Fruit fly (Drosophila melanogaster): Measurements from ENCODE around the gene CG45263.

CG45263 gene

dm6 chr3R:8329628-8330027 lies 147.8 kb downstream of the CG45263 start:
- TF ChIP-seq CG4282 (GFP tag; optimal IDR thresholded peaks at IDR 0.05) (no peak), tgo (GFP tag; IDR thresholded peaks at IDR 0.05) (no peak), HHEX (GFP tag; optimal IDR thresholded peaks at IDR 0.05) (no peak), ssp (GFP tag; IDR thresholded peaks at IDR 0.05) (no peak), fd3F (GFP tag; optimal IDR thresholded peaks at IDR 0.05) (no peak), CG12155 (GFP tag; optimal IDR thresholded peaks at IDR 0.05) (no peak), CG2199 (GFP tag; IDR thresholded peaks at IDR 0.05) (no peak), CG10565 (GFP tag; optimal IDR thresholded peaks at IDR 0.05) (no peak), wor (GFP tag; IDR thresholded peaks at IDR 0.05) (no peak), fru (optimal IDR thresholded peaks at IDR 0.05) (no peak), unc-4 (GFP tag; IDR thresholded peaks at IDR 0.05; ENCODE audit: partially characterized antibody) (no peak), CG15073 (GFP tag; optimal IDR thresholded peaks at IDR 0.05) (no peak), grn (GFP tag; optimal IDR thresholded peaks at IDR 0.05) (no peak), sob (GFP tag; IDR thresholded peaks at IDR 0.05) (no peak), CG6791 (GFP tag; IDR thresholded peaks at IDR 0.05; ENCODE audit: partially characterized antibody) (no peak), CG9797 (GFP tag; optimal IDR thresholded peaks at IDR 0.05) (no peak), yki (optimal IDR thresholded peaks at IDR 0.05) (no peak), cg (GFP tag; optimal IDR thresholded peaks at IDR 0.05) (no peak)

DNA sequence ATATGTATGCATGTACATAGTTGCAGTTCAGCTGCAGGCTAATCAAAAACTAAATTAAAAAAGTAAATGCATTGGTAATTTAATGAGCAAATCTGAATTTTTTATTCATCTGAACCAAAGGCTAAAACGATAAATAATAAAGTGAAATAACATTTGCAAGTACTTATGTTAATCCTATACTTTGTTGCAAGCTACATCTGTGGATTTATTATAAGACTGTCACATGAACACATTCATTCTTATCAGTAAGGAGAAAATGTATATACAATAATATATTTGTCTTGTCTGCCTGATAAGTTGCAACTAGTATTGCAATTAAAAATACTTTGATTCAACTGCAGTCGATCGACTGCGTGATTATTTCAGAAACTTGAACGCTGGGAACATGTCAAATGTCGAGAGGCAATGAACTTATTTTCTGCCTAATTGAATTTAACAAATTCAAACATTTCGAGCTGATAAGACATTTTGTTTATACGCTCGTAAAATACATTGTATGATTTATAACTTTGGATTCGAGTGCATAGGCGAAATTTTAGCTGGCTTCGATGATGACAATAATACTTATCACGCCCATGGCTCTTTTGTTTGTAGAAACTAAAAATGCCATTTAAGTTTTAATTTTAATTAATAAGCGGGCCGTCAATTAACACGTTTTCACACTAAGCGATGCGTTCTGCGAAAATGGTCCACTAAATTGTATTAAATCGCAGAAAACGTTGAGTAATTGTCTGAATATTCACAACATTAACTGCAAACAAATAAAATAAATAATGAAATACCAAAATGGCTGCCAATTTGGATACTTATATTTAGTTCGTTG lies 149.2 kb downstream of the CG45263 start:
- TF ChIP-seq gsb (GFP tag; IDR thresholded peaks at IDR 0.05) (no peak), Hr3 (GFP tag; optimal IDR thresholded peaks at IDR 0.05) (no peak), sens (GFP tag) (peak; percentile 19), ara (GFP tag; IDR thresholded peaks at IDR 0.05) (no peak), odd (GFP tag; optimal IDR thresholded peaks at IDR 0.05) (no peak), Ets65A (GFP tag) (peak; percentile 80), Xrp1 (GFP tag; IDR thresholded peaks at IDR 0.05) (no peak), BEAF-32 (GFP tag; optimal IDR thresholded peaks at IDR 0.05) (no peak), ewg (GFP tag; optimal IDR thresholded peaks at IDR 0.05) (no peak), pita (GFP tag; optimal IDR thresholded peaks at IDR 0.05) (no peak)

dm6 chr3R:8326884-8327283 lies 150.5 kb downstream of the CG45263 start:
- TF ChIP-seq CG17568 (GFP tag; optimal IDR thresholded peaks at IDR 0.05): no peak
- no peak for TF ChIP-seq ranshi (GFP tag; IDR thresholded peaks at IDR 0.05)
- no peak for TF ChIP-seq Dbx (GFP tag; IDR thresholded peaks at IDR 0.05)
- no peak for TF ChIP-seq zfh1 (GFP tag; IDR thresholded peaks at IDR 0.05)
- no peak for TF ChIP-seq Lpt (GFP tag; optimal IDR thresholded peaks at IDR 0.05)
- TF ChIP-seq hb (GFP tag; IDR thresholded peaks at IDR 0.05; ENCODE audit: partially characterized antibody): no peak
- TF ChIP-seq kah (GFP tag; optimal IDR thresholded peaks at IDR 0.05): no peak
- no peak for TF ChIP-seq sima (GFP tag; optimal IDR thresholded peaks at IDR 0.05)
- no peak for TF ChIP-seq CG10979 (tag; optimal IDR thresholded peaks at IDR 0.05)
- TF ChIP-seq CG9817 (tag; optimal IDR thresholded peaks at IDR 0.05): no peak
- peak; percentile 39 for TF ChIP-seq CG15696 (tag; optimal IDR thresholded peaks at IDR 0.05)
- no peak for TF ChIP-seq fd96Cb (tag; optimal IDR thresholded peaks at IDR 0.05)
- no peak for TF ChIP-seq CG6683 (GFP tag; optimal IDR thresholded peaks at IDR 0.05)
- TF ChIP-seq fd102C (GFP tag; optimal IDR thresholded peaks at IDR 0.05): peak; percentile 57
- peak; percentile 6 for TF ChIP-seq zen (tag; optimal IDR thresholded peaks at IDR 0.05)
- no peak for TF ChIP-seq chm (GFP tag; IDR thresholded peaks at IDR 0.05)
- no peak for TF ChIP-seq CG6654 (GFP tag; optimal IDR thresholded peaks at IDR 0.05)
- no peak for TF ChIP-seq gem (tag; optimal IDR thresholded peaks at IDR 0.05)
- no peak for TF ChIP-seq exex (tag; optimal IDR thresholded peaks at IDR 0.05)
- TF ChIP-seq Poxn (GFP tag; IDR thresholded peaks at IDR 0.05): no peak
- peak in 1 of 2 experiments; percentile 85 for TF ChIP-seq tll (GFP tag; optimal IDR thresholded peaks at IDR 0.05)
- TF ChIP-seq CG3726 (GFP tag; IDR thresholded peaks at IDR 0.05): no peak

Measured in whole organism, embryonic.